Worm (Caenorhabditis elegans): ENCODE results near the gene piki-1.

DNA sequence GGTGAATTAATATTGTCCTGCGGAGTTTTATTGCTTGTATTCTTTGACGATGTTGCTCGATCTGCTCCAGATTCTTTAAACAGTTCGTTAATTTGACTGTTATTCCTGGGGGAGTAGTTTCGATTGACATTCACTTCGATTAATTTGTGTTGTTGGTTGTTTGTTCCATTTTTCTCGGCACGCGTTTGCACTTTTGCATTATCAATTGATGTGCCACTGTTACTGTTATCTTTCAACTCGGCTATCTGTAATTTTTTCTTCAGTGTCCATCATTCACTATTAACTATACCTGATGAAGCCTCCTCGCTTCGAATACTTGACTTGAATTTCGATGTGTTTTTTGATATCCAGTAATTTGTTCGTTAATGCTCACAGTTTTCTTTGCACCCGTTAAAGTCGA is 17.0 kb downstream of the piki-1 start:
- TF ChIP-seq ztf-11 (tag; optimal IDR thresholded peaks at IDR 0.05) (no peak), lin-13 (GFP tag; optimal IDR thresholded peaks at IDR 0.05) (no peak), ztf-4 (tag; optimal IDR thresholded peaks at IDR 0.05) (no peak), skn-1 (tag; optimal IDR thresholded peaks at IDR 0.05) (no peak), nhr-237 (tag; optimal IDR thresholded peaks at IDR 0.05) (no peak), crh-2 (tag; optimal IDR thresholded peaks at IDR 0.05) (no peak), lin-39 (tag; optimal IDR thresholded peaks at IDR 0.05) (no peak), nhr-12 (tag; optimal IDR thresholded peaks at IDR 0.05) (no peak), elt-1 (tag; optimal IDR thresholded peaks at IDR 0.05) (no peak), gmeb-1 (tag; optimal IDR thresholded peaks at IDR 0.05) (no peak)

Data from whole organism, L2 larva.